Fruit fly (Drosophila melanogaster) whole organism, adult: Measurements from ENCODE around the gene CG42271.

Source experiments
- CG11617 ChIP-seq: fragments of 200-800 bp; sonication (Bioruptor generic); optimal IDR thresholded peaks from 2 replicates; lab custom pipeline; 2017; ENCODE audit warnings: mild to moderate bottlenecking, missing biosample characterization, missing genetic modification reagents, missing genetic modification characterization
- CG12768 ChIP-seq: fragments of 200-800 bp; sonication (Bioruptor generic); optimal IDR thresholded peaks from 2 replicates; lab custom pipeline; 2017; ENCODE audit warnings: missing biosample characterization, missing genetic modification characterization, mild to moderate bottlenecking, moderate library complexity, missing genetic modification reagents
- CG14711 ChIP-seq: fragments of 200-800 bp; sonication (Bioruptor generic); optimal IDR thresholded peaks from 2 replicates; lab custom pipeline; 2018; ENCODE audit warnings: missing biosample characterization, mild to moderate bottlenecking, missing genetic modification characterization, moderate library complexity
- CG1620 ChIP-seq: fragments of 200-800 bp; sonication (Bioruptor generic); optimal IDR thresholded peaks from 2 replicates; lab custom pipeline; 2016; ENCODE audit warnings: missing biosample characterization, missing genetic modification characterization
- CG33017 ChIP-seq: fragments of 200-800 bp; sonication (Bioruptor generic); optimal IDR thresholded peaks from 2 replicates; lab custom pipeline; 2018; ENCODE audit warnings: missing biosample characterization, mild to moderate bottlenecking, missing genetic modification characterization, moderate library complexity
- CG5204 ChIP-seq: fragments of 200-800 bp; sonication (Bioruptor generic); optimal IDR thresholded peaks from 2 replicates; lab custom pipeline; 2016; ENCODE audit warnings: missing biosample characterization, missing genetic modification characterization
- CG7045 ChIP-seq: fragments of 200-800 bp; sonication (Bioruptor generic); optimal IDR thresholded peaks from 2 replicates; lab custom pipeline; 2017; ENCODE audit warnings: missing biosample characterization, mild to moderate bottlenecking, missing genetic modification characterization
- CG7101 ChIP-seq: fragments of 200-800 bp; sonication (Bioruptor generic); optimal IDR thresholded peaks from 2 replicates; lab custom pipeline; 2018; ENCODE audit warnings: missing biosample characterization, mild to moderate bottlenecking, missing genetic modification characterization, moderate library complexity
- Clk ChIP-seq: fragments of 200-800 bp; sonication (Bioruptor generic); optimal IDR thresholded peaks from 2 replicates; lab custom pipeline; 2017; ENCODE audit warnings: missing biosample characterization, missing genetic modification characterization
- Crg-1 ChIP-seq: fragments of 200-800 bp; sonication (Bioruptor generic); optimal IDR thresholded peaks from 2 replicates; lab custom pipeline; 2016; ENCODE audit warnings: missing biosample characterization, missing genetic modification characterization
- Hr96 ChIP-seq: fragments of 200-800 bp; sonication (Bioruptor generic); optimal IDR thresholded peaks from 2 replicates; lab custom pipeline; 2016; ENCODE audit warnings: missing biosample characterization, missing genetic modification characterization
- Mnt ChIP-seq: fragments of 200-800 bp; sonication (Bioruptor generic); optimal IDR thresholded peaks from 2 replicates; lab custom pipeline; 2016; ENCODE audit warnings: missing biosample characterization, mild to moderate bottlenecking, missing genetic modification characterization
- bab1 ChIP-seq: fragments of 200-800 bp; sonication (Bioruptor generic); optimal IDR thresholded peaks from 3 replicates; lab custom pipeline; 2019; ENCODE audit warnings: missing biosample characterization, mild to moderate bottlenecking, missing genetic modification characterization, moderate library complexity
- cic ChIP-seq: fragments of 200-800 bp; sonication (Bioruptor generic); optimal IDR thresholded peaks from 2 replicates; lab custom pipeline; 2017; ENCODE audit warnings: missing biosample characterization, mild to moderate bottlenecking, missing genetic modification characterization, moderate library complexity
- cnc ChIP-seq, 2 experiments: fragments of >200 bp; optimal IDR thresholded peaks; 2 replicates each; lab custom pipeline; 2017
- kay ChIP-seq: fragments of 200-800 bp; sonication (Bioruptor generic); peaks from one replicate; lab custom pipeline; 2016; ENCODE audit warnings: missing biosample characterization, missing genetic modification characterization, borderline replicate concordance
- ovo ChIP-seq: fragments of 200-800 bp; sonication (Bioruptor generic); optimal IDR thresholded peaks from 2 replicates; lab custom pipeline; 2016; ENCODE audit warnings: missing biosample characterization, missing genetic modification characterization
- pad ChIP-seq: fragments of 200-800 bp; sonication (Bioruptor generic); optimal IDR thresholded peaks from 3 replicates; lab custom pipeline; 2017; ENCODE audit warnings: missing biosample characterization, missing genetic modification characterization, mild to moderate bottlenecking, moderate library complexity, missing genetic modification reagents
- tj ChIP-seq: fragments of 200-800 bp; sonication (Bioruptor generic); optimal IDR thresholded peaks from 3 replicates; lab custom pipeline; 2017; ENCODE audit warnings: missing biosample characterization, mild to moderate bottlenecking, missing genetic modification characterization, moderate library complexity
- toe ChIP-seq: fragments of 200-800 bp; sonication (Bioruptor generic); optimal IDR thresholded peaks from 2 replicates; lab custom pipeline; 2016; ENCODE audit warnings: missing biosample characterization, missing genetic modification characterization

The CG42271 gene

DNA sequence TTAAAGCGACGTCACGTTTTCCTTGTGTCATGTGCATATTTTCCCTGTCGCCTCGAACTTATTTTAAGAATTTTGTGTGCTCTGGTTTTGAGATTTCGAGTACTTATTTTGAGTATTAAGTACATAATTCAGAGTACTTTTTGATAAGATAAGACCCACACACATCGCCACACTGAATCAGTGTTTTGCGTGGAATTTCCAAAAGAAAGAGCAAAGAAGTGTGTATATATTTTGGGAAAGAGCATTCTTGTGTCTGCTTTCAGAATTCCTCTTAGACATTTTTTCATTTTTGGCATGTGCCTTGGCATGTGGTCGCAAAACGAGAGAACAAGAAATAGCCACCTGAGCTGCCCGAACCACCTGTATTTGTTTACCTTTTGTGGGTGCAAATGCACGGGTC is 18.0 kb downstream of the CG42271 start:
- no peak for TF ChIP-seq Clk (GFP tag; lab: Kevin White, UChicago)
- no peak for TF ChIP-seq CG5204 (GFP tag; lab: Kevin White, UChicago)
- TF ChIP-seq pad (GFP tag; lab: Kevin White, UChicago) = no peak
- TF ChIP-seq toe (GFP tag; lab: Kevin White, UChicago) = no peak
- no peak for TF ChIP-seq Crg-1
- TF ChIP-seq CG7045 = no peak
- TF ChIP-seq CG1620 (GFP tag; lab: Kevin White, UChicago) = no peak

DNA sequence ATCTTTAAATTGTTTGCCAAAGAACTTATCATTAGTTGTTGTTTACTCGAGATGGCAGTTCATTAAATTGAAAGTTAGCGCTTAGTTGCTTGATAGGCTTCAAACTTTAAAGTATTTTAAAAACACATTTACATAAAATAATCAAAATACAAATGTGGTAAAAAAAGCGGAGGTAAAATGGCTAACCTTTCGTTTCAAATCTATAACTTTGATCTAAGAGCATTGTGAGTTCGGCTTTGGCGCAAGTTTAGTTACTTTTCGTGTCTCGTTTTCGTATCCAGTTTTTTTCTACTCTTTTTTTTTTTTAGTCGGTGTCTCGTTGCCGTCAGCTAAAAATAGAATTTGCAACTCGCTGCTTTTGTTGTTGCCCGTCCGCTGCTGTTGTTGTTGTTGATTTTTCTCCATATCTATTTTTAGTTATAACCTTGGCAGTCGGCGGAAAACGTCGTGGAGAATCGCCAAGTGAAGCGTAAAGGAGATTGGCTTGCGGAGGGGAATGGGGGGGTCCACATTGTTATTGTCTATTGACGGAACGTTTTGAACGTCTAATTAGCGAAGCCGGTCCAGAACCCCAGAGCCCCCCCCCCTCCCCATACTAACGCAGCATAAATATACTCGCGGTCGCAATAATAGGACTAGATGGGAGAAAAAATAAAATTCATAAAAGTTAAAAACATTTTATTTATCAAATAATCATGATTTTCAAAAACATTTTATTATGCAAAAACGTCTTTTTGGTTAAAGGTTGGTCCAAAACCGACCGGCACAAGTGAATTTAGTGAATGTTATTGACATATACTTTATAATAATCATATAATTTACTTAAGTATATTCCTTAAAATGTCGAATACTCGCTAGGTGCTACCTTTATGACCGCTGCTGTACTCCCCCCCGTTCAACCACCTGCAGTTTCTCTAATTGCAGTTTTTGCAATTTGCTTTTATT is 19.1 kb downstream of the CG42271 start:
- peak; percentile 88 for TF ChIP-seq CG7045
- peak; percentile 86 for TF ChIP-seq CG7101 (tag; lab: Kevin White, UChicago)
- no peak for TF ChIP-seq CG1620 (GFP tag; lab: Kevin White, UChicago)
- peak; percentile 56 for TF ChIP-seq Clk (GFP tag; lab: Kevin White, UChicago)
- peak; percentile 7 for TF ChIP-seq ovo (GFP tag; lab: Kevin White, UChicago)
- TF ChIP-seq cnc (optimal IDR thresholded peaks at IDR 0.05; lab: Kevin White, UChicago) = no peak
- TF ChIP-seq bab1 (GFP tag; lab: Kevin White, UChicago) = peak; percentile 47
- TF ChIP-seq Hr96 (GFP tag; lab: Kevin White, UChicago) = peak; percentile 17
- TF ChIP-seq Mnt = no peak
- TF ChIP-seq CG33017 (tag; lab: Kevin White, UChicago) = peak; percentile 83
- TF ChIP-seq tj (GFP tag; lab: Kevin White, UChicago) = peak; percentile 76
- peak; percentile 78 for TF ChIP-seq CG14711 (tag; lab: Kevin White, UChicago)
- TF ChIP-seq pad (GFP tag; lab: Kevin White, UChicago) = peak; percentile 64
- peak; percentile 68 for TF ChIP-seq CG11617
- TF ChIP-seq Crg-1 = no peak
- peak; percentile 59 for TF ChIP-seq kay (GFP tag; lab: Kevin White, UChicago)
- TF ChIP-seq CG12768 (GFP tag; lab: Kevin White, UChicago) = peak; percentile 76
- peak; percentile 24 for TF ChIP-seq toe (GFP tag; lab: Kevin White, UChicago)
- peak; percentile 33 for TF ChIP-seq CG5204 (GFP tag; lab: Kevin White, UChicago)

DNA sequence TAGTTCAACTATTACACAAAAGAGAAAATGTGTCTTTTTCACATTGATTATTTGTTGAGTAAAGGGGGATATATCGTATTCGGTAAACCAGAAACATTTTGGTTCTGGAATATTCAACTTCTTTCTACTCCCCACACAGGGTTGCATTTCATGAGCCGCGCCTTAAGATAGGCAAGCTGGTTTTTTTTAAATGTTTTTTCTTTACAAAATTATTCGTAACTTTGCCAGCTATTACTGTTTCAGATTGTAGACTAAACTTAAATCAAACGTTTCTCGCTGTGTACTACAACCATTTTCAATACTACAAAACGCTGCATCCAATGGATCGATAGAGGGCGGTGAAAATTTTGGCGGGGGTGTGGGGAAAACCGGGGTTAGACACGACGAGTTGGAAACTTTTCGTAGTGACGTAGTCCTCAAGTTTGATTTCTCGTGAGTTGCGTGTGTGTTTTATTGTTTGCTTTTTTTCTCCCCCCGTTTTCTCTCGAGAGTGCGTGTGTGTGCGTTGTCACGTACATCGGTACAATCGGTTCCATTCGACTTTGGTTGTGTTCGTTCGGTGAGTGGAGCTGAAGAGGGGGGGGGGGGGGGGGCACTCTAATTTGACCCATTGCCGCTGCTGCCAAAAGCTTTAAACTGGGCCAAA is 20.2 kb downstream of the CG42271 start:
- peak; percentile 35 for TF ChIP-seq tj (GFP tag; lab: Kevin White, UChicago)
- no peak for TF ChIP-seq cnc (optimal IDR thresholded peaks at IDR 0.05; lab: Kevin White, UChicago)
- no peak for TF ChIP-seq Clk (GFP tag; lab: Kevin White, UChicago)

DNA sequence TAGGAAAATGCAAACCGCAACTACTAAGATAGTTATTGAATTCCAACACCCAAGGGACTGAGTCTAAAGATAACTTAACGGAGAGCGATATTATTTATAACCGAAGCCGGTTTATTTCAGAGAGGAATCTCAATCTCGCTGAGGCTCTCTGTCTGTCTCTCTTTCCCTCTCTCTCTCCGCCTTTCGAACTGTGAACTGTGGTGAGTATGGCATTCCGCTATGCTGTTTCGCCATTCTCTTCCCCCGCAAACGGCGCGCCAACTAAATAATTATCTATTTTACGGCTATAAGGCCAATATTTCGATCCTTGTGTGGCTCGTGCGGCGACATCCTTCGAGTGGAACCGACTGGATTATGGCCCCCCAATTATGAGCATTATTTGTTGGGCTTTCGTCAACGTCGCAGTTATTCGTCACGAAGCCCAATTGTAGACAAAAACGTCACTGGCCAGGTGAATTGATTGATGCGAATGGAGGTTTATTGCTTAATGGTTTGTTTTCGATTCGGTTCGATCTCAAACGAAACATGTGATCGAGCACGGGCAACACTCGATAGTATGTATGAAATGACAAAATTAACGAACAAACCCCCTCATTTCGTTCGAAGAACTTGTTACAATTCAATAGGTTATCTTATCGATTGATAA is 21.6 kb downstream of the CG42271 start:
- TF ChIP-seq Mnt (no peak), tj (GFP tag; lab: Kevin White, UChicago) (no peak), toe (GFP tag; lab: Kevin White, UChicago) (no peak), Clk (GFP tag; lab: Kevin White, UChicago) (no peak), kay (GFP tag; lab: Kevin White, UChicago) (peak; percentile 42), pad (GFP tag; lab: Kevin White, UChicago) (peak; percentile 48), CG11617 (no peak), CG12768 (GFP tag; lab: Kevin White, UChicago) (no peak), cnc (optimal IDR thresholded peaks at IDR 0.05; lab: Kevin White, UChicago) (no peak), cic (GFP tag; lab: Kevin White, UChicago) (no peak), ovo (GFP tag; lab: Kevin White, UChicago) (peak; percentile 52)

DNA sequence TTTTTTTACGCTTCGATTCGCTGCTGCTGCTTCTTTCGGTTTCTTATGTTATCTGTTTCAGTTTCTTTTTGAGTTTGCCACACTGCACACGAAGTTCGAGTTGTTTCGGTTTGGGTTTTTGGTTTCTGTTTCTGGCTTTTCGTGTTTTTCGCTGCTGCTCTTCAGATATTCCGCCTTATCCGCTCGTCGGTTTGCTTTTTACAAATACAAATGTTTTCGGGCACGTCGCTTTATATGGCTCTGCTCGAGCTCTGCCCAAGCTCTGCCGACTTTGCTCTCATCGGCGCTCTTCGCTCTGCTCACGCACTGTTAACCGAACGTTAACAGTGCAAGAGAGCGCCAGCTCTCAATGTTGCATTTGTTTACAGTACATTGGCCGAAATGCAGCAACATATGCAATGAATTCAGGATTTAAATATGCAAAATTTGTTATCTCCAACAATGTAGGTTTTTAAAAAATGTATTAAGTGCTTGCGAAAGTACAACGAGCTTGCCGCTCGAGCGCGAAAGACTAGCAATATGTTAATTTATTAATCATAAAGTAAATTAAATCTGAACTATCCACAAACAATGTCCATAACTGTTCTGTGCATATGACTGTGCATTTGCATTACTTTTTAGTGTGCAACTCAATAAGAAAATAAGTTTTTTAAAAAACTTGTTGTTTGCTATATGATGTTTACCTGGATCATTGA is 22.5 kb downstream of the CG42271 start:
- TF ChIP-seq bab1 (GFP tag; lab: Kevin White, UChicago) = no peak
- no peak for TF ChIP-seq CG11617
- TF ChIP-seq tj (GFP tag; lab: Kevin White, UChicago) = peak; percentile 1
- TF ChIP-seq Mnt = no peak

DNA sequence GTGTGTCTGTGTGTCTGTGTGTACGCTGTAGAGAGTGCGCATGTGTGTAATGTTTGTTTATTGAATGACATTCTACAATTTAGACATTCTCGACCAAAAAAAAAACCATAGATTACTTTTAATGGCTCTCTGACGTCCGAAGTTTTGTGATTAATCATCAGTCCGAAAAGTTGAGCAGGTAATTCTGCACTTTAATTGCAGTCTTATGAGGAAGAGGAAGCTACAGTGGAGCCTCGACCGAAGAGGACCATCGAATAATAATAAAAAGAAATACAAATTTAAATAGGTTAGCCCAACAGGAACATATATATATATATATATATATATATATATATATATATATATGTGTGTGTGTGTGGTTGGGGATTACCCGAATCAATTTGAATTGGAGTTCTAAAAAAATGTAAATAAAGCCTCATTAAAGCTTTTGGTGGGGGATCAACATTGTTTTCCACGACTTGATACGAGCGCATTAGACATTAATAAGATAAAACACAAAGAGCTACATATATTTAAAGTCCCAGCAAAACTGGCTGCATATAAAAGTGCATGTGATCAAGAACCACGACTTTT is 24.6 kb downstream of the CG42271 start:
- TF ChIP-seq Hr96 (GFP tag; lab: Kevin White, UChicago) = peak; percentile 18
- TF ChIP-seq CG12768 (GFP tag; lab: Kevin White, UChicago) = no peak
- TF ChIP-seq CG7101 (tag; lab: Kevin White, UChicago) = no peak
- no peak for TF ChIP-seq ovo (GFP tag; lab: Kevin White, UChicago)
- TF ChIP-seq Mnt = no peak
